Worm (Caenorhabditis elegans) whole organism, L1 larva: Measurements from ENCODE around the gene R08F11.4.

Source experiments
- aly-2 ChIP-seq: fragments of 150-350 bp; optimal IDR thresholded peaks from 2 replicates; lab custom pipeline; 2014; ENCODE audit warnings: missing biosample characterization, missing genetic modification characterization
- efl-1 ChIP-seq, 4 experiments: fragments of 150-350 bp; optimal IDR thresholded peaks in 3 of 4; peaks in 1 of 4; 1 replicate in 1 of 4; 2 replicates in 3 of 4; lab custom pipeline; 2014; ENCODE audit warnings: missing biosample characterization in 2 of 4, missing genetic modification characterization in 2 of 4, missing genetic modification reagents in 2 of 4
- lin-13 ChIP-seq: fragments of 150-350 bp; optimal IDR thresholded peaks from 2 replicates; lab custom pipeline; 2014; ENCODE audit warnings: missing biosample characterization, missing genetic modification reagents, missing genetic modification characterization
- lin-15B ChIP-seq: fragments of 150-350 bp; sonication (generic microtip); optimal IDR thresholded peaks from 3 replicates; lab custom pipeline; 2014; ENCODE audit warnings: missing biosample characterization, missing genetic modification characterization
- lsy-2 ChIP-seq, 2 experiments: fragments of 150-350 bp; optimal IDR thresholded peaks; 2 replicates each; lab custom pipeline; 2014; ENCODE audit warnings: missing biosample characterization in 2 of 2, missing genetic modification characterization in 2 of 2
- mep-1 ChIP-seq: fragments of 150-350 bp; optimal IDR thresholded peaks from 2 replicates; lab custom pipeline; 2014; ENCODE audit warnings: missing biosample characterization, missing genetic modification characterization
- nhr-11 ChIP-seq: fragments of 150-350 bp; optimal IDR thresholded peaks from 2 replicates; lab custom pipeline; 2014; ENCODE audit warnings: missing biosample characterization, missing genetic modification characterization
- skn-1 ChIP-seq: fragments of 150-350 bp; optimal IDR thresholded peaks from 2 replicates; lab custom pipeline; 2014; ENCODE audit warnings: missing biosample characterization, missing genetic modification characterization
- sptf-1 ChIP-seq: fragments of 150-350 bp; optimal IDR thresholded peaks from 2 replicates; lab custom pipeline; 2014; ENCODE audit warnings: missing biosample characterization, missing genetic modification characterization
- unc-130 ChIP-seq: fragments of 150-350 bp; optimal IDR thresholded peaks from 2 replicates; lab custom pipeline; 2017; ENCODE audit warnings: missing biosample characterization, missing genetic modification characterization, inconsistent platforms
- unc-62 ChIP-seq: fragments of 150-350 bp; optimal IDR thresholded peaks from 2 replicates; lab custom pipeline; 2014; ENCODE audit warnings: missing biosample characterization, missing genetic modification reagents, missing genetic modification characterization
- unc-98 ChIP-seq: fragments of 200-800 bp; sonication (Bioruptor generic); IDR thresholded peaks from 2 replicates; pipeline ENCODE4 v1.3.6; 2022; ENCODE audit warnings: missing genetic modification characterization, missing compliant biosample characterization
- ztf-4 ChIP-seq: fragments of 150-350 bp; optimal IDR thresholded peaks from 2 replicates; lab custom pipeline; 2014; ENCODE audit warnings: missing biosample characterization, missing genetic modification characterization

DNA sequence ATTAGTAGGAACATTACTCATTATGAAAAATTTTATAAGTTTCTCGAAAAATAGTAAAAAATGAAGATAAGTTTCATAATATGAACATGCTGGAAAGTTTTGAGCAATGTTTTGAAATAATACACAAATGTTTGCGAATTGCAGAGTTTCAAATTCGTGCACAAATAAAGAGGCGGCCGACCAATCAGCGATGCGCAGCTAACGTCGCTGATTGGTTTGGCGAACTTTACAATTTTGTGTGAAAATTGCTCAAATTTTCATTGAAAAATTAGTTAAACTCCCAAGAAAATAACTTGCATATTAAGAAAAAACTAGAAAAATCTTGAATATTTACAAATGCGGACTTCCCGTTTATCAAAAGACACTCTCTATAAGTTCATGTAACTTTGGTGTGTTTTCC lies 27.3 kb upstream of the R08F11.4 start:
- TF ChIP-seq lin-15B (tag; lab: Kevin White, UChicago): no peak
- TF ChIP-seq aly-2 (tag; lab: Kevin White, UChicago): no peak
- TF ChIP-seq lin-13 (GFP tag; lab: Kevin White, UChicago): no peak
- no peak for TF ChIP-seq unc-98 (GFP tag; lab: Robert Waterston, UW)
- no peak for TF ChIP-seq ztf-4
- TF ChIP-seq lsy-2 (tag; optimal IDR thresholded peaks at IDR 0.05; lab: Kevin White, UChicago): no peak
- TF ChIP-seq unc-62 (GFP tag; lab: Kevin White, UChicago): no peak
- TF ChIP-seq unc-130 (tag; lab: Kevin White, UChicago): no peak
- no peak for TF ChIP-seq sptf-1 (tag; lab: Kevin White, UChicago)
- TF ChIP-seq skn-1: no peak
- no peak for TF ChIP-seq efl-1 (optimal IDR thresholded peaks at IDR 0.05; lab: Kevin White, UChicago)
- no peak for TF ChIP-seq efl-1 (GFP tag; optimal IDR thresholded peaks at IDR 0.05 in 1 of 2; lab: Kevin White, UChicago)
- TF ChIP-seq nhr-11 (tag; lab: Kevin White, UChicago): no peak
- no peak for TF ChIP-seq mep-1 (tag; lab: Kevin White, UChicago)
